Worm (Caenorhabditis elegans) whole organism, L1 larva: ENCODE data around the gene F38C2.4.

Source experiments
- ceh-82 ChIP-seq, 3 experiments: fragments of 150-350 bp in 1 of 3; sonication (generic microtip) in 2 of 3; optimal IDR thresholded peaks; 2 replicates each; lab custom pipeline; 2014 to 2017; ENCODE audit warnings: missing biosample characterization in 3 of 3, missing genetic modification characterization in 3 of 3
- elt-3 ChIP-seq, 6 experiments: fragments of 150-350 bp in 1 of 6; sonication (generic microtip); optimal IDR thresholded peaks; 2 replicates each; lab custom pipeline; 2017 to 2018; ENCODE audit warnings: missing biosample characterization in 6 of 6, missing genetic modification characterization in 6 of 6, inconsistent platforms in 1 of 6
- lin-35 ChIP-seq, 2 experiments: fragments of 150-350 bp; optimal IDR thresholded peaks; 2 replicates each; lab custom pipeline; 2014; ENCODE audit warnings: missing biosample characterization in 2 of 2, missing genetic modification characterization in 2 of 2, missing genetic modification reagents in 2 of 2
- mab-9 ChIP-seq: fragments of 200-800 bp; sonication (Bioruptor generic); IDR thresholded peaks from 2 replicates; pipeline ENCODE4 v1.3.6; 2022; ENCODE audit warnings: missing genetic modification reagents, missing genetic modification characterization, missing compliant biosample characterization
- nhr-11 ChIP-seq: fragments of 150-350 bp; optimal IDR thresholded peaks from 2 replicates; lab custom pipeline; 2014; ENCODE audit warnings: missing biosample characterization, missing genetic modification characterization
- nhr-19 ChIP-seq: fragments of 200-800 bp; sonication (Bioruptor generic); conservative IDR thresholded peaks from 2 replicates; pipeline ENCODE4 v1.3.6; 2022; ENCODE audit warnings: missing genetic modification characterization, missing compliant biosample characterization
- nhr-28 ChIP-seq: fragments of 150-350 bp; optimal IDR thresholded peaks from 2 replicates; lab custom pipeline; 2014; ENCODE audit warnings: missing biosample characterization, missing genetic modification characterization
- nhr-77 ChIP-seq: fragments of 150-350 bp; optimal IDR thresholded peaks from 2 replicates; lab custom pipeline; 2014; ENCODE audit warnings: missing biosample characterization, missing genetic modification characterization
- unc-130 ChIP-seq: fragments of 150-350 bp; optimal IDR thresholded peaks from 2 replicates; lab custom pipeline; 2017; ENCODE audit warnings: missing biosample characterization, missing genetic modification characterization, inconsistent platforms

ce11 chrIV:16254464-16254863 is 16.6 kb upstream of the F38C2.4 start, which contains the start of gene hlh-17:
- TF ChIP-seq nhr-11 (tag; lab: Kevin White, UChicago) (no peak), nhr-77 (no peak), mab-9 (GFP tag; lab: Robert Waterston, UW) (no peak), nhr-28 (tag; lab: Kevin White, UChicago) (no peak), nhr-19 (GFP tag; lab: Robert Waterston, UW) (no peak), lin-35 (GFP tag; optimal IDR thresholded peaks at IDR 0.05; lab: Kevin White, UChicago) (no peak), unc-130 (tag; lab: Kevin White, UChicago) (no peak), ceh-82 (tag; optimal IDR thresholded peaks at IDR 0.05; lab: Kevin White, UChicago) (no peak), elt-3 (tag; optimal IDR thresholded peaks at IDR 0.05; lab: Kevin White, UChicago) (no peak)
